Fruit fly (Drosophila melanogaster) whole organism, embryonic: ENCODE results near the gene mus302.

Experiments used
- CG10267 ChIP-seq: fragments of 200-800 bp; sonication (Bioruptor generic); optimal IDR thresholded peaks from 2 replicates; lab custom pipeline; 2018; ENCODE audit warnings: missing biosample characterization, mild to moderate bottlenecking, missing genetic modification characterization, moderate library complexity
- CG10274 ChIP-seq: fragments of 200-800 bp; sonication (Bioruptor generic); optimal IDR thresholded peaks from 3 replicates; lab custom pipeline; 2017; ENCODE audit warnings: missing biosample characterization, mild to moderate bottlenecking, missing genetic modification characterization
- CG10366 ChIP-seq: fragments of 200-800 bp; sonication (Bioruptor generic); IDR thresholded peaks from 2 replicates; pipeline ENCODE4 v1.3.6; 2022; ENCODE audit warnings: missing biosample characterization, missing genetic modification characterization
- CG10565 ChIP-seq: fragments of 200-800 bp; sonication (Bioruptor generic); optimal IDR thresholded peaks from 3 replicates; lab custom pipeline; 2016; ENCODE audit warnings: missing biosample characterization, mild to moderate bottlenecking, missing genetic modification characterization
- CG10654 ChIP-seq: fragments of 200-800 bp; sonication (Bioruptor generic); optimal IDR thresholded peaks from 2 replicates; lab custom pipeline; 2016; ENCODE audit warnings: missing biosample characterization, missing genetic modification characterization
- CG12391 ChIP-seq: fragments of 200-800 bp; sonication (Bioruptor generic); optimal IDR thresholded peaks from 3 replicates; lab custom pipeline; 2018; ENCODE audit warnings: missing biosample characterization, mild to moderate bottlenecking, missing genetic modification characterization, moderate library complexity
- CG14441 ChIP-seq: fragments of 200-800 bp; sonication (Bioruptor generic); IDR thresholded peaks from 2 replicates; pipeline ENCODE4 v1.3.6; 2022; ENCODE audit warnings: missing biosample characterization, missing genetic modification characterization
- CG15073 ChIP-seq: fragments of 200-800 bp; sonication (Bioruptor generic); optimal IDR thresholded peaks from 2 replicates; lab custom pipeline; 2016; ENCODE audit warnings: missing biosample characterization, missing genetic modification characterization
- CG17328 ChIP-seq: fragments of 200-800 bp; sonication (Bioruptor generic); IDR thresholded peaks from 2 replicates; pipeline ENCODE4 v1.3.6; 2022; ENCODE audit warnings: missing biosample characterization, missing genetic modification characterization
- CG1832 ChIP-seq: fragments of 200-800 bp; sonication (Bioruptor generic); optimal IDR thresholded peaks from 2 replicates; lab custom pipeline; 2017; ENCODE audit warnings: missing biosample characterization, mild to moderate bottlenecking, missing genetic modification characterization, inconsistent platforms
- CG18764 ChIP-seq: fragments of 200-800 bp; sonication (Bioruptor generic); optimal IDR thresholded peaks from 3 replicates; lab custom pipeline; 2016; ENCODE audit warnings: missing biosample characterization, missing genetic modification characterization
- CG2116 ChIP-seq: fragments of 200-800 bp; sonication (Bioruptor generic); optimal IDR thresholded peaks from 3 replicates; lab custom pipeline; 2018; ENCODE audit warnings: missing biosample characterization, mild to moderate bottlenecking, missing genetic modification characterization
- CG31224 ChIP-seq: fragments of 200-800 bp; sonication (Bioruptor generic); IDR thresholded peaks from 2 replicates; pipeline ENCODE4 v1.3.6; 2022; ENCODE audit warnings: missing biosample characterization, missing genetic modification characterization
- CG3995 ChIP-seq: fragments of 200-800 bp; sonication (Bioruptor generic); optimal IDR thresholded peaks from 3 replicates; lab custom pipeline; 2016; ENCODE audit warnings: missing biosample characterization, missing genetic modification characterization
- CG43689 ChIP-seq: fragments of 200-800 bp; sonication (Bioruptor generic); IDR thresholded peaks from 2 replicates; pipeline ENCODE4 v1.3.6; 2022; ENCODE audit warnings: missing biosample characterization, missing genetic modification characterization
- CG4404 ChIP-seq: fragments of 200-800 bp; sonication (Bioruptor generic); IDR thresholded peaks from 2 replicates; pipeline ENCODE4 v1.3.6; 2022; ENCODE audit warnings: missing biosample characterization, missing genetic modification characterization
- CG4820 ChIP-seq: fragments of 200-800 bp; sonication (Bioruptor generic); optimal IDR thresholded peaks from 3 replicates; lab custom pipeline; 2016; ENCODE audit warnings: missing biosample characterization, missing genetic modification characterization
- CG6854 ChIP-seq: fragments of 200-800 bp; sonication (Bioruptor generic); optimal IDR thresholded peaks from 3 replicates; lab custom pipeline; 2017; ENCODE audit warnings: missing biosample characterization, mild to moderate bottlenecking, missing genetic modification characterization
- E2f2 ChIP-seq: fragments of 200-800 bp; sonication (Bioruptor generic); IDR thresholded peaks from 2 replicates; pipeline ENCODE4 v1.3.6; 2022; ENCODE audit warnings: missing biosample characterization, missing genetic modification characterization
- Ets65A ChIP-seq: fragments of 200-800 bp; sonication (Bioruptor generic); peaks from one replicate; lab custom pipeline; 2016; ENCODE audit warnings: missing biosample characterization, missing genetic modification characterization
- HHEX ChIP-seq: fragments of 200-800 bp; sonication (Bioruptor generic); optimal IDR thresholded peaks from 3 replicates; lab custom pipeline; 2017; ENCODE audit warnings: missing biosample characterization, mild to moderate bottlenecking, missing genetic modification characterization, missing genetic modification reagents
- Lpt ChIP-seq: fragments of >200 bp; optimal IDR thresholded peaks from 2 replicates; lab custom pipeline; 2018; ENCODE audit warnings: missing biosample characterization, missing genetic modification characterization
- Max ChIP-seq: fragments of 200-800 bp; sonication (Bioruptor generic); optimal IDR thresholded peaks from 2 replicates; lab custom pipeline; 2016; ENCODE audit warnings: missing biosample characterization, mild to moderate bottlenecking, missing genetic modification characterization
- NFAT ChIP-seq: fragments of 200-800 bp; sonication (Bioruptor generic); IDR thresholded peaks from 2 replicates; pipeline ENCODE4 v1.3.6; 2022; ENCODE audit warnings: missing biosample characterization, missing genetic modification characterization
- Neu2 ChIP-seq: fragments of 200-800 bp; sonication (Bioruptor generic); optimal IDR thresholded peaks from 3 replicates; lab custom pipeline; 2016; ENCODE audit warnings: missing biosample characterization, missing genetic modification characterization, borderline replicate concordance
- Scr ChIP-seq: fragments of 200-800 bp; sonication (Bioruptor generic); IDR thresholded peaks from 2 replicates; pipeline ENCODE4 v1.3.6; 2022; ENCODE audit warnings: missing biosample characterization, missing genetic modification characterization; ENCODE audit not compliant: partially characterized antibody
- abd-A ChIP-seq: fragments of 200-800 bp; sonication (Bioruptor generic); optimal IDR thresholded peaks from 3 replicates; lab custom pipeline; 2019; ENCODE audit warnings: missing biosample characterization, mild to moderate bottlenecking, missing genetic modification characterization, moderate library complexity
- amos ChIP-seq: fragments of 200-800 bp; sonication (Bioruptor generic); IDR thresholded peaks from 2 replicates; pipeline ENCODE4 v1.3.6; 2022; ENCODE audit warnings: missing biosample characterization, missing genetic modification characterization; ENCODE audit not compliant: partially characterized antibody
- cg ChIP-seq: fragments of 200-800 bp; sonication (Bioruptor generic); optimal IDR thresholded peaks from 3 replicates; lab custom pipeline; 2019; ENCODE audit warnings: missing biosample characterization, mild to moderate bottlenecking, missing genetic modification characterization, moderate library complexity
- chm ChIP-seq: fragments of 200-800 bp; sonication (Bioruptor generic); IDR thresholded peaks from 2 replicates; pipeline ENCODE4 v1.3.6; 2022; ENCODE audit warnings: missing biosample characterization, missing genetic modification characterization
- dati ChIP-seq: fragments of 200-800 bp; sonication (Bioruptor generic); IDR thresholded peaks from 2 replicates; pipeline ENCODE4 v1.3.6; 2022; ENCODE audit warnings: missing biosample characterization, missing genetic modification characterization
- dpn ChIP-seq, 2 experiments: fragments of 200-800 bp; sonication (Bioruptor generic); optimal IDR thresholded peaks; 3 replicates each; lab custom pipeline; 2016; ENCODE audit warnings: missing biosample characterization in 2 of 2, missing genetic modification characterization in 2 of 2
- ewg ChIP-seq: fragments of 200-800 bp; sonication (Bioruptor generic); optimal IDR thresholded peaks from 3 replicates; lab custom pipeline; 2017; ENCODE audit warnings: mild to moderate bottlenecking, missing biosample characterization, missing genetic modification reagents, missing genetic modification characterization
- fd96Cb ChIP-seq: fragments of 200-800 bp; sonication (Bioruptor generic); optimal IDR thresholded peaks from 2 replicates; lab custom pipeline; 2018; ENCODE audit warnings: missing biosample characterization, mild to moderate bottlenecking, missing genetic modification characterization, moderate library complexity
- gce ChIP-seq: fragments of 200-800 bp; sonication (Bioruptor generic); IDR thresholded peaks from 3 replicates; pipeline ENCODE4 v1.3.6; 2022; ENCODE audit warnings: missing biosample characterization, missing genetic modification characterization
- klu ChIP-seq: fragments of 200-800 bp; sonication (Bioruptor generic); IDR thresholded peaks from 2 replicates; pipeline ENCODE4 v1.3.6; 2022; ENCODE audit warnings: missing biosample characterization, missing genetic modification characterization
- knrl ChIP-seq: fragments of 200-800 bp; sonication (Bioruptor generic); IDR thresholded peaks from 3 replicates; pipeline ENCODE4 v1.3.6; 2022; ENCODE audit warnings: missing biosample characterization, missing genetic modification characterization; ENCODE audit not compliant: partially characterized antibody
- lab ChIP-seq: fragments of 200-800 bp; sonication (Bioruptor generic); optimal IDR thresholded peaks from 3 replicates; lab custom pipeline; 2017; ENCODE audit warnings: missing biosample characterization, missing genetic modification characterization, mild to moderate bottlenecking, moderate library complexity, missing genetic modification reagents
- maf-S ChIP-seq: fragments of 200-800 bp; sonication (Bioruptor generic); optimal IDR thresholded peaks from 2 replicates; lab custom pipeline; 2016; ENCODE audit warnings: missing biosample characterization, missing genetic modification characterization
- peb ChIP-seq: fragments of 200-800 bp; sonication (Bioruptor generic); IDR thresholded peaks from 2 replicates; pipeline ENCODE4 v1.3.6; 2022; ENCODE audit warnings: missing biosample characterization, missing genetic modification characterization
- repo ChIP-seq: fragments of 200-800 bp; sonication (Bioruptor generic); optimal IDR thresholded peaks from 2 replicates; lab custom pipeline; 2016; ENCODE audit warnings: missing biosample characterization, missing genetic modification characterization
- seq ChIP-seq: fragments of 200-800 bp; sonication (Bioruptor generic); IDR thresholded peaks from 2 replicates; pipeline ENCODE4 v1.3.6; 2022; ENCODE audit warnings: missing biosample characterization, missing genetic modification characterization
- sima ChIP-seq: fragments of 200-800 bp; sonication (Bioruptor generic); optimal IDR thresholded peaks from 2 replicates; lab custom pipeline; 2016; ENCODE audit warnings: missing biosample characterization, missing genetic modification characterization
- sob ChIP-seq: fragments of 200-800 bp; sonication (Bioruptor generic); IDR thresholded peaks from 2 replicates; pipeline ENCODE4 v1.3.6; 2022; ENCODE audit warnings: missing biosample characterization, missing genetic modification characterization
- tap ChIP-seq: fragments of 200-800 bp; optimal IDR thresholded peaks from 3 replicates; lab custom pipeline; 2019; ENCODE audit warnings: missing biosample characterization, mild to moderate bottlenecking, missing genetic modification characterization, moderate library complexity
- toy ChIP-seq: fragments of 200-800 bp; sonication (Bioruptor generic); IDR thresholded peaks from 2 replicates; pipeline ENCODE4 v1.3.6; 2022; ENCODE audit warnings: missing biosample characterization, missing genetic modification characterization
- twi ChIP-seq: fragments of 200-800 bp; optimal IDR thresholded peaks from 2 replicates; lab custom pipeline; 2019; ENCODE audit warnings: missing biosample characterization, mild to moderate bottlenecking, missing genetic modification characterization, moderate library complexity
- wdn ChIP-seq: fragments of 200-800 bp; sonication (Bioruptor generic); IDR thresholded peaks from 2 replicates; pipeline ENCODE4 v1.3.6; 2022; ENCODE audit warnings: missing biosample characterization, missing genetic modification characterization
- wek ChIP-seq: fragments of 200-800 bp; sonication (Bioruptor generic); optimal IDR thresholded peaks from 3 replicates; lab custom pipeline; 2018; ENCODE audit warnings: missing biosample characterization, mild to moderate bottlenecking, missing genetic modification characterization, moderate library complexity
- zen2 ChIP-seq: fragments of 200-800 bp; sonication (Bioruptor generic); IDR thresholded peaks from 3 replicates; pipeline ENCODE4 v1.3.6; 2022; ENCODE audit warnings: missing biosample characterization, missing genetic modification characterization; ENCODE audit not compliant: partially characterized antibody
- zfh2 ChIP-seq: fragments of 200-800 bp; sonication (Bioruptor generic); optimal IDR thresholded peaks from 2 replicates; lab custom pipeline; 2016; ENCODE audit warnings: missing biosample characterization, missing genetic modification characterization

Gene mus302

DNA sequence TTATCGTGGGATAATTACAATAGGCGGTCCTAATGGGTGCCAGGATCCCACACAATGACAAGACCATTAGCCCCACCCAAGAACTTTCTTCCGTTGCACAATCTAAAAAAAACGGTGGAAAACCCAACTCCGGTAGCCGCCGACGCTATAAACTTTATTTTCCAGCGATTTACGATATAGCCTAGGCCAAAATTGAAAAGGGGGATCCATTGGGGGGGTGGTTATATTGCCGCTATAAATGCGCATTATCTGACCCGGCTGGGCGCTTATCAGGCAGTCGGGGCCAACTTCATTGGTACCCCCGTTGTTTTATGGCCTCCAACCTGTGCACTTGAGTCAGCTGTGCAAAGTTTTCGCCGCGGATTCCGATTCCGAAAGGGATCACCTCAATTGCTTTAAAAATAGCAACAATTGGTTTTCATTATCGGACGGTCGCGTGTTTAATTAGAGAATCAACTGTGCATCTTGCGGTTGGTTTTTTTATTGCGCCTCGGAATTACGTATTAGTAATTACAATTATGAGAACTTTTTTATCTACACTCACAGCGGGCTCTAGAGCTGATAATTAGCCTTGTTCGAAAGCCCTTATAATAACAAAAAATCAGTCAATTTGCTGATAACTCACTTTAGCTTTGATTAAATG is 24.3 kb upstream of the mus302 start (continued):
- no peak for TF ChIP-seq dati (GFP tag; lab: Robert Waterston, UW)
- no peak for TF ChIP-seq CG1832 (GFP tag; lab: Kevin White, UChicago)
- TF ChIP-seq toy (GFP tag; lab: Robert Waterston, UW) = no peak
- TF ChIP-seq zen2 (GFP tag; lab: Robert Waterston, UW) = no peak
- no peak for TF ChIP-seq zfh2
- no peak for TF ChIP-seq CG2116
- TF ChIP-seq seq = no peak
- no peak for TF ChIP-seq CG10267 (tag; lab: Kevin White, UChicago)
- TF ChIP-seq CG18764 (GFP tag; lab: Kevin White, UChicago) = no peak
- no peak for TF ChIP-seq CG10654 (GFP tag; lab: Kevin White, UChicago)
- peak; percentile 62 for TF ChIP-seq Ets65A
- no peak for TF ChIP-seq CG4404 (GFP tag; lab: Robert Waterston, UW)
- TF ChIP-seq Lpt (GFP tag; lab: Kevin White, UChicago) = no peak
- TF ChIP-seq CG4820 = no peak
- TF ChIP-seq sob (GFP tag; lab: Robert Waterston, UW) = no peak
- TF ChIP-seq HHEX (GFP tag; lab: Kevin White, UChicago) = peak; percentile 59
- TF ChIP-seq CG10274 = peak; percentile 9
- no peak for TF ChIP-seq CG12391
- no peak for TF ChIP-seq repo (GFP tag; lab: Kevin White, UChicago)
- TF ChIP-seq CG31224 (GFP tag; lab: Robert Waterston, UW) = no peak
- no peak for TF ChIP-seq dpn (GFP tag; optimal IDR thresholded peaks at IDR 0.05; lab: Kevin White, UChicago)
- TF ChIP-seq gce = no peak; the same call in 2 of the 3 replicates
- no peak for TF ChIP-seq maf-S
- TF ChIP-seq CG10565 (GFP tag; lab: Kevin White, UChicago) = no peak
- no peak for TF ChIP-seq sima (GFP tag; lab: Kevin White, UChicago)
- no peak for TF ChIP-seq abd-A (tag; lab: Kevin White, UChicago)
- TF ChIP-seq CG6854 (GFP tag; lab: Kevin White, UChicago) = peak; percentile 25
- TF ChIP-seq knrl (GFP tag; lab: Robert Waterston, UW) = no peak
- no peak for TF ChIP-seq CG43689 (GFP tag; lab: Robert Waterston, UW)
- TF ChIP-seq CG10366 (GFP tag; lab: Robert Waterston, UW) = no peak
- TF ChIP-seq wek = peak; percentile 37
- TF ChIP-seq cg (GFP tag; lab: Kevin White, UChicago) = no peak
- TF ChIP-seq tap (tag; lab: Kevin White, UChicago) = peak; percentile 58
- no peak for TF ChIP-seq NFAT (GFP tag; lab: Robert Waterston, UW)
- TF ChIP-seq fd96Cb (tag; lab: Kevin White, UChicago) = no peak
- no peak for TF ChIP-seq Max (GFP tag; lab: Kevin White, UChicago)
- no peak for TF ChIP-seq chm (GFP tag; lab: Robert Waterston, UW)
- 0 out of 2 replicates have a peak, but pooled peaks have one; percentile 29 for TF ChIP-seq CG14441 (GFP tag; lab: Robert Waterston, UW)
- no peak for TF ChIP-seq CG17328 (GFP tag; lab: Robert Waterston, UW)
- TF ChIP-seq ewg (GFP tag; lab: Kevin White, UChicago) = no peak
- no peak for TF ChIP-seq peb (GFP tag; lab: Robert Waterston, UW)
- TF ChIP-seq wdn (GFP tag; lab: Robert Waterston, UW) = no peak
- no peak for TF ChIP-seq Neu2 (GFP tag; lab: Kevin White, UChicago)
- TF ChIP-seq Scr = no peak
- no peak for TF ChIP-seq klu
- no peak for TF ChIP-seq twi (tag; lab: Kevin White, UChicago)
- peak; percentile 72 for TF ChIP-seq lab (GFP tag; lab: Kevin White, UChicago)
- no peak for TF ChIP-seq CG3995 (GFP tag; lab: Kevin White, UChicago)
- no peak for TF ChIP-seq amos (GFP tag; lab: Robert Waterston, UW)
- no peak for TF ChIP-seq CG15073 (GFP tag; lab: Kevin White, UChicago)
- TF ChIP-seq E2f2 (GFP tag; lab: Robert Waterston, UW) = no peak
